Worm (Caenorhabditis elegans) whole organism, mixed stage, embryonic: ENCODE results near the gene Y43F8A.1.

Experiments
- drap-1 ChIP-seq: fragments of 200-800 bp; sonication (Bioruptor generic); optimal IDR thresholded peaks from 3 replicates; lab custom pipeline; 2018; ENCODE audit warnings: mild to moderate bottlenecking, missing genetic modification characterization, missing compliant biosample characterization
- elt-1 ChIP-seq: sonication (generic microtip); optimal IDR thresholded peaks from 2 replicates; lab custom pipeline; 2017; ENCODE audit warnings: missing genetic modification characterization, mild to moderate bottlenecking, missing compliant biosample characterization, antibody characterized with exemption, moderate library complexity, borderline replicate concordance; ENCODE audit not compliant: insufficient read depth
- lsy-2 ChIP-seq: fragments of 150-350 bp; optimal IDR thresholded peaks from 2 replicates; lab custom pipeline; 2014; ENCODE audit warnings: missing biosample characterization, missing genetic modification characterization
- nhr-12 ChIP-seq: fragments of 150-350 bp; optimal IDR thresholded peaks from 2 replicates; lab custom pipeline; 2014; ENCODE audit warnings: missing biosample characterization, missing genetic modification characterization
- nhr-28 ChIP-seq: fragments of 150-350 bp; optimal IDR thresholded peaks from 2 replicates; lab custom pipeline; 2014; ENCODE audit warnings: missing biosample characterization, missing genetic modification characterization
- sptf-1 ChIP-seq: sonication (generic microtip); optimal IDR thresholded peaks from 2 replicates; lab custom pipeline; 2017; ENCODE audit warnings: mild to moderate bottlenecking, missing genetic modification characterization, moderate library complexity, missing compliant biosample characterization
- unc-39 ChIP-seq: fragments of 150-350 bp; optimal IDR thresholded peaks from 2 replicates; lab custom pipeline; 2014; ENCODE audit warnings: missing biosample characterization, missing genetic modification characterization
- ztf-11 ChIP-seq: fragments of 150-350 bp; optimal IDR thresholded peaks from 2 replicates; lab custom pipeline; 2014; ENCODE audit warnings: missing biosample characterization, missing genetic modification characterization

ce11 chrV:19402855-19403254 lies 32.6 kb downstream of the Y43F8A.1 start, which contains the start of gene C25F9.12:
- no peak for TF ChIP-seq ztf-11 (tag; lab: Kevin White, UChicago)
- no peak for TF ChIP-seq elt-1
- no peak for TF ChIP-seq lsy-2 (tag; lab: Kevin White, UChicago)
- TF ChIP-seq sptf-1: no peak
- TF ChIP-seq drap-1: no peak
- TF ChIP-seq nhr-28 (tag; lab: Kevin White, UChicago): no peak
- no peak for TF ChIP-seq nhr-12 (tag; lab: Kevin White, UChicago)
- no peak for TF ChIP-seq unc-39 (tag; lab: Kevin White, UChicago)
